Worm (Caenorhabditis elegans) whole organism, L3 larva: ENCODE results near the gene cept-2.

Source experiments
- R02D3.7 ChIP-seq: fragments of 150-350 bp; optimal IDR thresholded peaks from 2 replicates; lab custom pipeline; 2014; ENCODE audit warnings: missing biosample characterization, missing genetic modification characterization
- ZK546.5 ChIP-seq: sonication (generic microtip); optimal IDR thresholded peaks from 2 replicates; lab custom pipeline; 2017; ENCODE audit warnings: missing biosample characterization, missing genetic modification characterization
- ama-1 ChIP-seq: fragments of 150-350 bp; optimal IDR thresholded peaks from 2 replicates; lab custom pipeline; 2018
- ceh-16 ChIP-seq: sonication (generic microtip); optimal IDR thresholded peaks from 2 replicates; lab custom pipeline; 2017; ENCODE audit warnings: missing biosample characterization, missing genetic modification characterization
- ceh-28 ChIP-seq: fragments of 150-350 bp; optimal IDR thresholded peaks from 2 replicates; lab custom pipeline; 2014; ENCODE audit warnings: missing biosample characterization, missing genetic modification reagents, missing genetic modification characterization
- ceh-82 ChIP-seq: fragments of 150-350 bp; optimal IDR thresholded peaks from 2 replicates; lab custom pipeline; 2014; ENCODE audit warnings: missing biosample characterization, missing genetic modification characterization
- ceh-9 ChIP-seq: sonication (generic microtip); optimal IDR thresholded peaks from 2 replicates; lab custom pipeline; 2018; ENCODE audit warnings: missing biosample characterization, missing genetic modification characterization
- daf-12 ChIP-seq: fragments of 150-350 bp; optimal IDR thresholded peaks from 2 replicates; lab custom pipeline; 2014; ENCODE audit warnings: missing biosample characterization, missing genetic modification reagents, missing genetic modification characterization
- egl-27 ChIP-seq: sonication (generic microtip); optimal IDR thresholded peaks from 4 replicates; lab custom pipeline; 2017; ENCODE audit warnings: missing biosample characterization, missing genetic modification reagents, missing genetic modification characterization
- egl-5 ChIP-seq: fragments of 150-350 bp; optimal IDR thresholded peaks from 2 replicates; lab custom pipeline; 2017; ENCODE audit warnings: missing biosample characterization, missing genetic modification reagents, missing genetic modification characterization, inconsistent platforms
- elt-1 ChIP-seq: fragments of 150-350 bp; optimal IDR thresholded peaks from 2 replicates; lab custom pipeline; 2014; ENCODE audit warnings: missing biosample characterization, missing genetic modification characterization
- elt-2 ChIP-seq: sonication (generic microtip); optimal IDR thresholded peaks from 2 replicates; lab custom pipeline; 2016; ENCODE audit warnings: missing genetic modification reagents, mild to moderate bottlenecking, missing genetic modification characterization, missing compliant biosample characterization
- elt-3 ChIP-seq, 3 experiments: fragments of 150-350 bp in 1 of 3; sonication (generic microtip) in 2 of 3; optimal IDR thresholded peaks; 2 replicates in 2 of 3; 4 replicates in 1 of 3; lab custom pipeline; 2014 to 2017; ENCODE audit warnings: missing biosample characterization in 3 of 3, missing genetic modification characterization in 3 of 3
- eor-1 ChIP-seq, 2 experiments: fragments of 150-350 bp; optimal IDR thresholded peaks; 2 replicates each; lab custom pipeline; 2014 to 2018; ENCODE audit warnings: missing biosample characterization in 2 of 2, missing genetic modification characterization in 2 of 2
- fkh-10 ChIP-seq: sonication (generic microtip); optimal IDR thresholded peaks from 2 replicates; lab custom pipeline; 2017; ENCODE audit warnings: missing biosample characterization, missing genetic modification reagents, missing genetic modification characterization
- fkh-2 ChIP-seq: fragments of 150-350 bp; optimal IDR thresholded peaks from 2 replicates; lab custom pipeline; 2014; ENCODE audit warnings: missing biosample characterization, missing genetic modification reagents, missing genetic modification characterization
- fos-1 ChIP-seq: fragments of 150-350 bp; optimal IDR thresholded peaks from 2 replicates; lab custom pipeline; 2014; ENCODE audit warnings: missing biosample characterization, missing genetic modification characterization
- hmg-11 ChIP-seq: sonication (generic microtip); optimal IDR thresholded peaks from 2 replicates; lab custom pipeline; 2016; ENCODE audit warnings: missing genetic modification characterization, missing compliant biosample characterization
- lin-15B ChIP-seq: fragments of 150-350 bp; optimal IDR thresholded peaks from 2 replicates; lab custom pipeline; 2014; ENCODE audit warnings: missing biosample characterization, missing genetic modification characterization
- lin-39 ChIP-seq: fragments of 150-350 bp; optimal IDR thresholded peaks from 2 replicates; lab custom pipeline; 2018; ENCODE audit warnings: missing biosample characterization, missing genetic modification reagents, missing genetic modification characterization
- lsy-12 ChIP-seq: sonication (generic microtip); optimal IDR thresholded peaks from 2 replicates; lab custom pipeline; 2016; ENCODE audit warnings: mild to moderate bottlenecking, missing genetic modification characterization, missing compliant biosample characterization
- mdl-1 ChIP-seq: fragments of 150-350 bp; optimal IDR thresholded peaks from 2 replicates; lab custom pipeline; 2014; ENCODE audit warnings: missing biosample characterization, missing genetic modification characterization
- mml-1 ChIP-seq: fragments of 150-350 bp; sonication (generic microtip); optimal IDR thresholded peaks from 3 replicates; lab custom pipeline; 2014; ENCODE audit warnings: missing biosample characterization, missing genetic modification characterization
- nfya-1 ChIP-seq: sonication (generic microtip); optimal IDR thresholded peaks from 2 replicates; lab custom pipeline; 2017; ENCODE audit warnings: missing genetic modification characterization, mild to moderate bottlenecking, missing compliant biosample characterization, antibody characterized with exemption, moderate library complexity; ENCODE audit not compliant: insufficient read depth
- nhr-11 ChIP-seq: fragments of 150-350 bp; optimal IDR thresholded peaks from 2 replicates; lab custom pipeline; 2014; ENCODE audit warnings: missing biosample characterization, missing genetic modification characterization
- nhr-12 ChIP-seq: fragments of 150-350 bp; optimal IDR thresholded peaks from 2 replicates; lab custom pipeline; 2014; ENCODE audit warnings: missing biosample characterization, missing genetic modification characterization
- nhr-23 ChIP-seq: fragments of 150-350 bp; optimal IDR thresholded peaks from 2 replicates; lab custom pipeline; 2014; ENCODE audit warnings: missing biosample characterization, missing genetic modification reagents, missing genetic modification characterization
- nhr-237 ChIP-seq: fragments of 150-350 bp; optimal IDR thresholded peaks from 2 replicates; lab custom pipeline; 2014; ENCODE audit warnings: missing biosample characterization, missing genetic modification characterization
- nhr-25 ChIP-seq: sonication (generic microtip); optimal IDR thresholded peaks from 2 replicates; lab custom pipeline; 2017; ENCODE audit warnings: missing biosample characterization, missing genetic modification characterization
- nhr-28 ChIP-seq: fragments of 150-350 bp; optimal IDR thresholded peaks from 2 replicates; lab custom pipeline; 2014; ENCODE audit warnings: missing biosample characterization, missing genetic modification characterization
- nhr-43 ChIP-seq: sonication (generic microtip); optimal IDR thresholded peaks from 2 replicates; lab custom pipeline; 2016; ENCODE audit warnings: mild to moderate bottlenecking, missing genetic modification characterization, missing compliant biosample characterization; ENCODE audit not compliant: poor library complexity, severe bottlenecking
- nhr-67 ChIP-seq: fragments of 150-350 bp; optimal IDR thresholded peaks from 2 replicates; lab custom pipeline; 2014; ENCODE audit warnings: missing biosample characterization, missing genetic modification characterization
- nhr-76 ChIP-seq: fragments of 150-350 bp; sonication (generic microtip); optimal IDR thresholded peaks from 5 replicates; lab custom pipeline; 2014; ENCODE audit warnings: missing biosample characterization, missing genetic modification characterization
- pha-4 ChIP-seq: fragments of 150-350 bp; optimal IDR thresholded peaks from 2 replicates; lab custom pipeline; 2014; ENCODE audit warnings: missing biosample characterization, missing genetic modification reagents, missing genetic modification characterization
- sea-2 ChIP-seq: fragments of 150-350 bp; sonication (generic microtip); optimal IDR thresholded peaks from 4 replicates; lab custom pipeline; 2014; ENCODE audit warnings: missing biosample characterization, missing genetic modification reagents, missing genetic modification characterization
- skn-1 ChIP-seq: fragments of 150-350 bp; optimal IDR thresholded peaks from 2 replicates; lab custom pipeline; 2014; ENCODE audit warnings: missing biosample characterization, missing genetic modification characterization
- snpc-4 ChIP-seq: fragments of 150-350 bp; optimal IDR thresholded peaks from 2 replicates; lab custom pipeline; 2014; ENCODE audit warnings: missing biosample characterization, missing genetic modification characterization
- tbx-2 ChIP-seq: sonication (generic microtip); optimal IDR thresholded peaks from 2 replicates; lab custom pipeline; 2016; ENCODE audit warnings: mild to moderate bottlenecking, missing genetic modification characterization, missing compliant biosample characterization
- unc-39 ChIP-seq: sonication (generic microtip); optimal IDR thresholded peaks from 4 replicates; lab custom pipeline; 2017; ENCODE audit warnings: missing biosample characterization, missing genetic modification characterization
- unc-62 ChIP-seq: fragments of 150-350 bp; sonication (generic microtip); optimal IDR thresholded peaks from 4 replicates; lab custom pipeline; 2014; ENCODE audit warnings: missing biosample characterization, missing genetic modification reagents, missing genetic modification characterization
- zag-1 ChIP-seq: fragments of 150-350 bp; optimal IDR thresholded peaks from 2 replicates; lab custom pipeline; 2014; ENCODE audit warnings: missing biosample characterization, missing genetic modification characterization
- ztf-11 ChIP-seq: fragments of 150-350 bp; optimal IDR thresholded peaks from 2 replicates; lab custom pipeline; 2014; ENCODE audit warnings: missing biosample characterization, missing genetic modification characterization
- ztf-4 ChIP-seq: fragments of 150-350 bp; optimal IDR thresholded peaks from 2 replicates; lab custom pipeline; 2014; ENCODE audit warnings: missing biosample characterization, missing genetic modification characterization

cept-2 gene

DNA sequence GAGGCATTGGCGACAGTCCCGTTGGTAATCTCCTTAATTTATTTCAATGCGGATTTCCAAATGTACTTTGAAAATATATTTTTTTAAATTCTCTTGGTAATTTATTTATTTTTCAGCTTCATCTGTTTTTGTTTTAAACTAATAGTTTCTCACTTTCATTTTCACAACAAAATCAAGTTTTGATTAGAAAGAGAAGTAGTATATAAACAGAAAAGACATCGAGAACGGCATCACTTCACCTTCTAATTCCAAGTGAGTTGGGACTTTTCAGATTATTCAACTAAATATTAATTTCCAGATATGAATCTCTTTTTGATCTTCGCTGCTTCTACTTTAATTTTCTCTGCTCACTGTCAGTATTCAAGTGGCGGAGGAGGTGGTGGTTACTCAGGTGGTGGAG, 27.3 kb upstream of the cept-2 start, which contains the start of gene F47B8.14:
Gene F47B8.14, plus strand, starts transcription at position 301 of the 400 bp plus-strand sequence.
- TF ChIP-seq elt-1 (tag; lab: Kevin White, UChicago) = no peak
- no peak for TF ChIP-seq ztf-4

DNA sequence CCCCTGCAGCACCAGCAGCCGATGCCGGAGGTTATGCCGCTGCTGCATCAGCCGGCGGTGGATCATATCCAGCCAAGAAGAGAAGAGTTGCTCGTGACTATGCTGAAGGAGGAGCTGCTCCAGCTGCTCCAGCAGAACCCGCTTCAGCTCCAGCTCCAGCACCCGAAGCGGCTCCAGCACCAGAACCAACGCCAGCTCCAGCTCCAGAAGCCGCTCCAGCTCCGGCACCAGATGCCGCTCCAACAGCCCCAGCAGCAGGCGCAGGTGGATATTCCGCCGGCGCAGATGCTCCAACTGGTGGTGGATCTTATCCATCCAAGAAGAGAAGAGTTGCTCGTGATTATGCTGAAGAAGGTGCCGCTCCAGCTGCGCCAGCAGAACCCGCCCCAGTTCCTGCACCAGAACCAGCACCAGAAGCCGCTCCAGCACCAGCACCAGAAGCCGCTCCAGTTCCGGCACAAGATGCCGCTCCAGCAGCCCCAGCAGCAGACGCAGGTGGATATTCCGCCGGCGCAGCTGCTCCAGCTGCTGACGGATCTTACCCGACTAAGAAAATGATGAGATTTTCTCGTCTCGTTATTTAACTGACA, 26.7 kb upstream of the cept-2 start:
- TF ChIP-seq ZK546.5 (no peak), daf-12 (tag; lab: Kevin White, UChicago) (no peak), elt-3 (tag; optimal IDR thresholded peaks at IDR 0.05; lab: Kevin White, UChicago) (no peak), nhr-12 (tag; lab: Kevin White, UChicago) (no peak), mdl-1 (tag; lab: Kevin White, UChicago) (no peak), lsy-12 (no peak), R02D3.7 (tag; lab: Kevin White, UChicago) (no peak), nhr-43 (tag; lab: Kevin White, UChicago) (no peak), ceh-9 (tag; lab: Kevin White, UChicago) (no peak), nhr-28 (no peak), nhr-67 (no peak), elt-1 (tag; lab: Kevin White, UChicago) (no peak), hmg-11 (no peak), nhr-23 (tag; lab: Kevin White, UChicago) (no peak), nfya-1 (no peak), ama-1 (lab: Kevin White, UChicago) (no peak), lin-39 (tag; lab: Kevin White, UChicago) (no peak), ceh-82 (tag; lab: Kevin White, UChicago) (no peak), unc-39 (tag; lab: Kevin White, UChicago) (no peak), ztf-11 (tag; lab: Kevin White, UChicago) (no peak)

DNA sequence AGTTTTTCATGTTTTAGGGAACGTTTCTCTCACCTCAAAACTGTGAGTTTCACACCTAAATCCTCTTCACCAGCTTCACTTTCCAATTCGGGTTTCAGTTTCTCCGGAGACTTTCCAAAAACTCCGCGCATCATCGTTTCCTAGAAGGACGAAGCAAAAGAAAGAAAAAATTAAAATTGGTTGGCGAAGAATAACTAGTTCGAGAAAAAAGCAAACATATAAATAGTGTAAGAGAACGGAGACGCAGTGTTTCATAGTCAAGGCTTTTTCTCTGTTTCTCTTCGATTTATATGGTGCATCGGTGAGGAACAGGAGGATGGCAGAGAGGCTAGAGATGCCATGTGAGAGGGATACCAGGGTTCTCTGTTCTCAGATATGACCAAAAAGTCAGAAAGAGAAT, 24.8 kb upstream of the cept-2 start, which contains the start of gene F47B8.3:
Gene F47B8.3, minus strand, starts transcription at position 261 of the 400 bp plus-strand sequence.
- TF ChIP-seq lin-39 (tag; lab: Kevin White, UChicago) (no peak), ceh-82 (tag; lab: Kevin White, UChicago) (no peak), nhr-237 (tag; lab: Kevin White, UChicago) (no peak), elt-2 (no peak), mdl-1 (tag; lab: Kevin White, UChicago) (no peak), pha-4 (tag; lab: Kevin White, UChicago) (peak; percentile 63), ama-1 (lab: Kevin White, UChicago) (peak; percentile 5), ceh-16 (no peak), elt-1 (tag; lab: Kevin White, UChicago) (no peak), fkh-2 (tag; lab: Kevin White, UChicago) (no peak), eor-1 (tag; optimal IDR thresholded peaks at IDR 0.05; lab: Kevin White, UChicago) (no peak), R02D3.7 (tag; lab: Kevin White, UChicago) (no peak), nhr-67 (no peak), ZK546.5 (no peak), hmg-11 (peak; percentile 43), ztf-11 (tag; lab: Kevin White, UChicago) (no peak), zag-1 (no peak), egl-5 (tag; lab: Kevin White, UChicago) (peak; percentile 27), nhr-25 (peak; percentile 45), nhr-43 (tag; lab: Kevin White, UChicago) (no peak), snpc-4 (tag; lab: Kevin White, UChicago) (peak; percentile 17), nfya-1 (peak; percentile 69), skn-1 (tag; lab: Kevin White, UChicago) (peak; percentile 14), nhr-11 (tag; lab: Kevin White, UChicago) (no peak), lsy-12 (no peak), egl-27 (no peak), fkh-10 (no peak), unc-62 (GFP tag; lab: Kevin White, UChicago) (no peak), elt-3 (tag; optimal IDR thresholded peaks at IDR 0.05; lab: Kevin White, UChicago) (no peak), tbx-2 (tag; lab: Kevin White, UChicago) (no peak), nhr-23 (tag; lab: Kevin White, UChicago) (peak; percentile 6), nhr-76 (no peak), mml-1 (no peak), sea-2 (no peak), ceh-9 (tag; lab: Kevin White, UChicago) (no peak), lin-15B (tag; lab: Kevin White, UChicago) (peak; percentile 15), ceh-28 (tag; lab: Kevin White, UChicago) (no peak), daf-12 (tag; lab: Kevin White, UChicago) (no peak), fos-1 (tag; lab: Kevin White, UChicago) (no peak), nhr-28 (no peak)
